Fruit fly (Drosophila melanogaster): Measurements from ENCODE around the gene Cpr62Bb.
A peak's percentile ranks its signal among the peaks of the same experiment; 100 is the strongest.

Gene Cpr62Bb

dm6 chr3L:1808631-1809030, 26.3 kb downstream of the Cpr62Bb start (continued):
- TF ChIP-seq CG4404 (GFP tag; IDR thresholded peaks at IDR 0.05) (peak; percentile 81), az2 (GFP tag; optimal IDR thresholded peaks at IDR 0.05) (peak; percentile 84), GATAe (GFP tag; conservative IDR thresholded peaks at IDR 0.05) (peak; percentile 67; the same call in 1 of the 2 replicates), ab (GFP tag; optimal IDR thresholded peaks at IDR 0.05) (peak; percentile 87), Ssrp (tag; optimal IDR thresholded peaks at IDR 0.05) (peak; percentile 78), CG8359 (GFP tag; optimal IDR thresholded peaks at IDR 0.05; ENCODE audit: borderline replicate concordance) (no peak), Eip74EF (GFP tag; optimal IDR thresholded peaks at IDR 0.05) (peak in 1 of 2 experiments; percentile 76), D19A (tag; optimal IDR thresholded peaks at IDR 0.05) (no peak), klu (GFP tag; IDR thresholded peaks at IDR 0.05) (peak; percentile 86), da (GFP tag; optimal IDR thresholded peaks at IDR 0.05) (peak; percentile 7), CG15011 (GFP tag; optimal IDR thresholded peaks at IDR 0.05) (no peak), tio (GFP tag; optimal IDR thresholded peaks at IDR 0.05) (no peak), row (GFP tag; IDR thresholded peaks at IDR 0.05) (peak; percentile 92), fd3F (GFP tag; optimal IDR thresholded peaks at IDR 0.05) (peak; percentile 91), crol (GFP tag; IDR thresholded peaks at IDR 0.05) (no peak), CG10147 (GFP tag; optimal IDR thresholded peaks at IDR 0.05) (peak; percentile 71), ems (GFP tag; optimal IDR thresholded peaks at IDR 0.05) (peak; percentile 87), CG17829 (tag; optimal IDR thresholded peaks at IDR 0.05) (peak; percentile 88), bowl (GFP tag; IDR thresholded peaks at IDR 0.05) (peak; percentile 78), CG34376 (GFP tag; optimal IDR thresholded peaks at IDR 0.05) (peak; percentile 56), CG18599 (GFP tag; optimal IDR thresholded peaks at IDR 0.05) (no peak), ash1 (GFP tag; optimal IDR thresholded peaks at IDR 0.05) (peak; percentile 56), Meics (GFP tag; optimal IDR thresholded peaks at IDR 0.05) (peak; percentile 89), sna (GFP tag; IDR thresholded peaks at IDR 0.05; ENCODE audit: partially characterized antibody) (no peak), Neu2 (GFP tag; optimal IDR thresholded peaks at IDR 0.05; ENCODE audit: borderline replicate concordance) (no peak), Six4 (GFP tag; optimal IDR thresholded peaks at IDR 0.05) (peak; percentile 89), CG4617 (GFP tag; optimal IDR thresholded peaks at IDR 0.05; ENCODE audit: borderline replicate concordance) (peak; percentile 59), CG10565 (GFP tag; optimal IDR thresholded peaks at IDR 0.05) (peak; percentile 46), mam (GFP tag; optimal IDR thresholded peaks at IDR 0.05) (peak; percentile 87), disco-r (GFP tag; optimal IDR thresholded peaks at IDR 0.05) (peak; percentile 80), Dip2 (GFP tag; IDR thresholded peaks at IDR 0.05) (0 out of 2 replicates have a peak, but pooled peaks have one; percentile 38), vnd (GFP tag; IDR thresholded peaks at IDR 0.05; ENCODE audit: partially characterized antibody) (no peak), chm (GFP tag; IDR thresholded peaks at IDR 0.05) (peak; percentile 91), grn (GFP tag; optimal IDR thresholded peaks at IDR 0.05) (peak; percentile 82), Sox100B (GFP tag; optimal IDR thresholded peaks at IDR 0.05) (no peak), Taf1 (GFP tag; IDR thresholded peaks at IDR 0.05) (peak; percentile 79), BtbVII (GFP tag; optimal IDR thresholded peaks at IDR 0.05) (peak; percentile 81), Hr51 (GFP tag; optimal IDR thresholded peaks at IDR 0.05) (peak; percentile 78 to 91), CG3995 (GFP tag; optimal IDR thresholded peaks at IDR 0.05) (peak; percentile 6), Side (GFP tag; optimal IDR thresholded peaks at IDR 0.05) (peak; percentile 88), CG31365 (tag; optimal IDR thresholded peaks at IDR 0.05) (peak; percentile 76), shn (GFP tag; optimal IDR thresholded peaks at IDR 0.05) (peak; percentile 80), CG12236 (GFP tag; optimal IDR thresholded peaks at IDR 0.05) (peak; percentile 73), Adf1 (GFP tag; IDR thresholded peaks at IDR 0.05) (peak; percentile 67), pan (optimal IDR thresholded peaks at IDR 0.05) (no peak), pan (GFP tag; optimal IDR thresholded peaks at IDR 0.05 in 1 of 2, IDR thresholded peaks at IDR 0.05 in 1 of 2) (peak in 1 of 2 experiments; percentile 94), ftz-f1 (GFP tag; optimal IDR thresholded peaks at IDR 0.05) (no peak), CG10431 (GFP tag; optimal IDR thresholded peaks at IDR 0.05) (no peak), sd (tag; optimal IDR thresholded peaks at IDR 0.05) (peak; percentile 74), ara (GFP tag; IDR thresholded peaks at IDR 0.05) (peak; percentile 88), Atf-2 (GFP tag; optimal IDR thresholded peaks at IDR 0.05) (peak; percentile 71)
